Worm (Caenorhabditis elegans): ENCODE measurements around the gene algn-11.
A peak's percentile ranks its signal among the peaks of the same experiment; 100 is the strongest.

The algn-11 gene

ce11 chrIII:7322018-7322417 lies 31.7 kb upstream of the algn-11 start:
- TF ChIP-seq ref-1 (GFP tag; conservative IDR thresholded peaks at IDR 0.05), result no peak

- no peak for TF ChIP-seq ztf-29 (GFP tag; IDR thresholded peaks at IDR 0.05)
- TF ChIP-seq ref-1 (GFP tag; conservative IDR thresholded peaks at IDR 0.05), result no peak
- TF ChIP-seq ztf-23 (GFP tag; IDR thresholded peaks at IDR 0.05), result no peak
- no peak for TF ChIP-seq klf-2 (GFP tag; conservative IDR thresholded peaks at IDR 0.05)
- no peak for TF ChIP-seq T22C8.4 (GFP tag; IDR thresholded peaks at IDR 0.05)
Observed at ce11 chrIII:7319390-7319789, 29.0 kb upstream of the algn-11 start, which contains the start of gene F56C9.8. F56C9.8 (minus strand) TSS chrIII:7319509.

- TF ChIP-seq ref-1 (GFP tag; conservative IDR thresholded peaks at IDR 0.05), result no peak
- TF ChIP-seq cog-1 (tag; optimal IDR thresholded peaks at IDR 0.05), result peak; percentile 7
Observed at ce11 chrIII:7317354-7317753, 27.0 kb upstream of the algn-11 start.

- TF ChIP-seq klf-2 (GFP tag; conservative IDR thresholded peaks at IDR 0.05), result no peak
- TF ChIP-seq cog-1 (tag; optimal IDR thresholded peaks at IDR 0.05), result no peak
- no peak for TF ChIP-seq ztf-29 (GFP tag; IDR thresholded peaks at IDR 0.05)
- TF ChIP-seq flt-1 (GFP tag; IDR thresholded peaks at IDR 0.05), result no peak
- TF ChIP-seq ref-1 (GFP tag; conservative IDR thresholded peaks at IDR 0.05), result no peak
- TF ChIP-seq T22C8.4 (GFP tag; IDR thresholded peaks at IDR 0.05), result no peak
- TF ChIP-seq med-1 (GFP tag; optimal IDR thresholded peaks at IDR 0.05; ENCODE audit: insufficient read depth), result no peak
- TF ChIP-seq tab-1 (GFP tag; IDR thresholded peaks at IDR 0.05), result no peak
- no peak for TF ChIP-seq ztf-23 (GFP tag; IDR thresholded peaks at IDR 0.05)
Observed at ce11 chrIII:7314927-7315547, 24.7 kb upstream of the algn-11 start, which contains the start of gene nspg-6. nspg-6 (minus strand) TSS chrIII:7314977.

DNA sequence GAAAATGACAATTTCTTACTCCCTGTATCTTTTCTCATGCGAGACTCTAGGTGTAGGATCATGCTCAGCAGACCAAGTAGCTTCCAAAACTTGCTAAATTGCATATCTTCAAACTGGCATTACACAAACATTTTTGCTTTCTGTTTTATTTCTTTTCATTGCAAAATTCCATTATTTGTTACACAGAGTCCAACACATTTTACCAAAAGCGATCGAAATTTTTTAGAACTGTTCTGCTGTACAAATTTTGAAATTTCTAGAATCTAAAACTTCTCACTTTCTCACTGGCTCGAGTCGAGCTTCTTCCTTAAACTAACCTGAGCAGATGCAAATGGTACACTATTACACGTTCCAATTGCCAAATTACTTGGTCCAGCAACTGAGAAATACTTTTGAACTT lies 24.1 kb upstream of the algn-11 start:
- TF ChIP-seq klf-2 (GFP tag; conservative IDR thresholded peaks at IDR 0.05) (no peak), med-1 (GFP tag; optimal IDR thresholded peaks at IDR 0.05; ENCODE audit: insufficient read depth) (no peak), cog-1 (tag; optimal IDR thresholded peaks at IDR 0.05) (no peak), ztf-23 (GFP tag; IDR thresholded peaks at IDR 0.05) (no peak), ztf-29 (GFP tag; IDR thresholded peaks at IDR 0.05) (no peak), T22C8.4 (GFP tag; IDR thresholded peaks at IDR 0.05) (no peak), tab-1 (GFP tag; IDR thresholded peaks at IDR 0.05) (no peak)

ce11 chrIII:7310662-7311340 lies 20.4 kb upstream of the algn-11 start, which contains the start of the genes F56C9.6 and F56C9.3:
F56C9.6 (minus strand) TSS chrIII:7310773.
F56C9.3 (plus strand) TSS chrIII:7311290.
- TF ChIP-seq ztf-23 (GFP tag; IDR thresholded peaks at IDR 0.05) (no peak), ref-1 (GFP tag; conservative IDR thresholded peaks at IDR 0.05) (no peak), cog-1 (tag; optimal IDR thresholded peaks at IDR 0.05) (no peak), ztf-29 (GFP tag; IDR thresholded peaks at IDR 0.05) (no peak), klf-2 (GFP tag; conservative IDR thresholded peaks at IDR 0.05) (no peak), T22C8.4 (GFP tag; IDR thresholded peaks at IDR 0.05) (no peak), med-1 (GFP tag; optimal IDR thresholded peaks at IDR 0.05; ENCODE audit: insufficient read depth) (no peak), flt-1 (GFP tag; IDR thresholded peaks at IDR 0.05) (no peak), tab-1 (GFP tag; IDR thresholded peaks at IDR 0.05) (no peak)

DNA sequence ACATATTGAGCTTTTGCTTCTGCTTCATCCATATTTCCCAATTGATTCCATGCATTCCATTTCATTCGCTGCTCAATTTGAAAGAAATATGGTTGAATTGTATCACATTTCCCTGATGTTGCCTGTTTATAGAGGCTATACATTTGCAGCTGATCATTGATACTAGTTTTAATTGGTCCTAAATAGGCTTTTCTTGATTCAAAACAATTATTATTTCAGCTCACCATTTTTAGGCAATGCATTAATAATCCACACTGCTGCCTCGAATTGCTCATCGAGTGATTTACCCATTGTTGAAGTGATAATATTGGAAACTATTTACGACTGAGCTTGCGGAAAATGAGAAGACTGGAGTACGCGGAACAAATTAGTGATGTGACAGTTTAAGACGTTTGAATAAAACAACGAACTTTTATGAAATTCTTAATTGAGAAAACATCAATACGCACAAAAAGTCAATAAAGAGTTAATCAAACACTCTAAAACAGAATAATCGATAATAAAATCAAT lies 18.3 kb upstream of the algn-11 start, which contains the start of gene acbp-4:
Gene acbp-4 (minus strand): TSS at position 510 of the 510 bp plus-strand sequence.
- no peak for TF ChIP-seq ref-1 (GFP tag; conservative IDR thresholded peaks at IDR 0.05)
- TF ChIP-seq med-1 (GFP tag; optimal IDR thresholded peaks at IDR 0.05; ENCODE audit: insufficient read depth), result no peak
- no peak for TF ChIP-seq ztf-23 (GFP tag; IDR thresholded peaks at IDR 0.05)
- TF ChIP-seq flt-1 (GFP tag; IDR thresholded peaks at IDR 0.05), result no peak
- no peak for TF ChIP-seq T22C8.4 (GFP tag; IDR thresholded peaks at IDR 0.05)
- no peak for TF ChIP-seq ztf-29 (GFP tag; IDR thresholded peaks at IDR 0.05)
- TF ChIP-seq klf-2 (GFP tag; conservative IDR thresholded peaks at IDR 0.05), result no peak

- no peak for TF ChIP-seq ztf-29 (GFP tag; IDR thresholded peaks at IDR 0.05)
- no peak for TF ChIP-seq tab-1 (GFP tag; IDR thresholded peaks at IDR 0.05)
- no peak for TF ChIP-seq cog-1 (tag; optimal IDR thresholded peaks at IDR 0.05)
- TF ChIP-seq T22C8.4 (GFP tag; IDR thresholded peaks at IDR 0.05), result no peak
- no peak for TF ChIP-seq med-1 (GFP tag; optimal IDR thresholded peaks at IDR 0.05; ENCODE audit: insufficient read depth)
- TF ChIP-seq ztf-23 (GFP tag; IDR thresholded peaks at IDR 0.05), result no peak
- no peak for TF ChIP-seq ref-1 (GFP tag; conservative IDR thresholded peaks at IDR 0.05)
- no peak for TF ChIP-seq flt-1 (GFP tag; IDR thresholded peaks at IDR 0.05)
- no peak for TF ChIP-seq klf-2 (GFP tag; conservative IDR thresholded peaks at IDR 0.05)
Observed at ce11 chrIII:7305649-7305977, 15.3 kb upstream of the algn-11 start.

DNA sequence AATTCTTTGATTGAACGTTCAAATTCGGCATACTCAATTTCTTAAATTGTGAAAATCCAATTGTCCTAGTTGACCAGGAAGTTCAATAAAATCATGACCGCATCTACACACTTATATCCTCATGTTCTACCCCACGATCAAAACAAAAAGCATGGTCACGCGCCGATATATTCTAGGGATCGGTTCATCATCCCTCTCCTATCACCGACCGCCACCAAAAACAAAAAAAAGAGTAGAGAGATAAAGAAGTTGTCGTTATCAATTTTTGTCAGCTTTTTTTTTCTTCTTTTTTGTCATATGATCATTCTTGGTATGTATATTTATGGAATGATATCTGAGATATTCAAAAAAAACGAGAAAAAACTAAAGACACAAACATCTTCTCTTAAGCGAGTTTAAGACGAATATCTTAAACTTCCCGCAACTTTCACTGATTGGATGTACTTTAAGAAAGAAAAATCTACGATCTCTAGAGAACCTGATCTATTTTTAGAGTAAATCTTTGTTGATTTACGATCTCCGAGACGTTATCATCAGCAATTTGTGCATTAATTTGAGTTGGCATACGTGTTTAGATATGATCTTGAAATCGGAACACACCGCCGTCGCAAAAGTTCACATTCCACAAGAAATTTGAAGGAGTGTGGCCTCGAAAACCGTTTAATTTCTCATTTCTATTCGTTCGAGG lies 14.7 kb upstream of the algn-11 start:
- TF ChIP-seq med-1 (GFP tag; optimal IDR thresholded peaks at IDR 0.05; ENCODE audit: insufficient read depth), result no peak
- no peak for TF ChIP-seq ztf-29 (GFP tag; IDR thresholded peaks at IDR 0.05)
- no peak for TF ChIP-seq ztf-23 (GFP tag; IDR thresholded peaks at IDR 0.05)
- no peak for TF ChIP-seq cog-1 (tag; optimal IDR thresholded peaks at IDR 0.05)
- TF ChIP-seq klf-2 (GFP tag; conservative IDR thresholded peaks at IDR 0.05), result no peak

ce11 chrIII:7301668-7302067 lies 11.3 kb upstream of the algn-11 start:
- TF ChIP-seq klf-2 (GFP tag; conservative IDR thresholded peaks at IDR 0.05) (no peak), T22C8.4 (GFP tag; IDR thresholded peaks at IDR 0.05) (no peak), cog-1 (tag; optimal IDR thresholded peaks at IDR 0.05) (no peak), ref-1 (GFP tag; conservative IDR thresholded peaks at IDR 0.05) (no peak), tab-1 (GFP tag; IDR thresholded peaks at IDR 0.05) (no peak), flt-1 (GFP tag; IDR thresholded peaks at IDR 0.05) (no peak), ztf-23 (GFP tag; IDR thresholded peaks at IDR 0.05) (no peak), ztf-29 (GFP tag; IDR thresholded peaks at IDR 0.05) (no peak), med-1 (GFP tag; optimal IDR thresholded peaks at IDR 0.05; ENCODE audit: insufficient read depth) (no peak)
